Worm (Caenorhabditis elegans): Measurements from ENCODE around the gene R03A10.5.
A peak's percentile ranks its signal among the peaks of the same experiment; 100 is the strongest.

R03A10.5 gene

ce11 chrX:15469957-15470548, 23.5 kb downstream of the R03A10.5 start:
- no peak for TF ChIP-seq ama-1 (optimal IDR thresholded peaks at IDR 0.05)
- no peak for TF ChIP-seq sea-1 (GFP tag; conservative IDR thresholded peaks at IDR 0.05)
- no peak for TF ChIP-seq scrt-1 (GFP tag; IDR thresholded peaks at IDR 0.05)
- no peak for TF ChIP-seq hnd-1 (tag; optimal IDR thresholded peaks at IDR 0.05)

ce11 chrX:15477309-15477708, 30.8 kb downstream of the R03A10.5 start, which contains the start of gene exc-1:
Gene exc-1 (minus strand): TSS chrX:15477409.
- TF ChIP-seq ets-7 (tag; optimal IDR thresholded peaks at IDR 0.05) (no peak), B0310.2 (tag; optimal IDR thresholded peaks at IDR 0.05) (no peak)

- no peak for TF ChIP-seq flt-1 (GFP tag; IDR thresholded peaks at IDR 0.05)
- TF ChIP-seq tbx-11 (GFP tag; IDR thresholded peaks at IDR 0.05): no peak
- TF ChIP-seq ama-1 (optimal IDR thresholded peaks at IDR 0.05): no peak
- no peak for TF ChIP-seq scrt-1 (GFP tag; IDR thresholded peaks at IDR 0.05)
- TF ChIP-seq tbx-37 (GFP tag; conservative IDR thresholded peaks at IDR 0.05): no peak
- TF ChIP-seq F13C5.2 (tag; optimal IDR thresholded peaks at IDR 0.05): no peak
- no peak for TF ChIP-seq hmg-4 (GFP tag; optimal IDR thresholded peaks at IDR 0.05)
- no peak for TF ChIP-seq ets-7 (tag; optimal IDR thresholded peaks at IDR 0.05)
- no peak for TF ChIP-seq hmbx-1 (tag; optimal IDR thresholded peaks at IDR 0.05)
- TF ChIP-seq hnd-1 (tag; optimal IDR thresholded peaks at IDR 0.05): no peak
- TF ChIP-seq tra-4 (tag; optimal IDR thresholded peaks at IDR 0.05): no peak
Measured at ce11 chrX:15478717-15479116, 32.2 kb downstream of the R03A10.5 start, which contains the start of gene gcy-36. Gene gcy-36 (plus strand): TSS chrX:15479017.

ce11 chrX:15485262-15485661, 38.7 kb downstream of the R03A10.5 start:
- TF ChIP-seq flt-1 (GFP tag; IDR thresholded peaks at IDR 0.05): no peak

DNA sequence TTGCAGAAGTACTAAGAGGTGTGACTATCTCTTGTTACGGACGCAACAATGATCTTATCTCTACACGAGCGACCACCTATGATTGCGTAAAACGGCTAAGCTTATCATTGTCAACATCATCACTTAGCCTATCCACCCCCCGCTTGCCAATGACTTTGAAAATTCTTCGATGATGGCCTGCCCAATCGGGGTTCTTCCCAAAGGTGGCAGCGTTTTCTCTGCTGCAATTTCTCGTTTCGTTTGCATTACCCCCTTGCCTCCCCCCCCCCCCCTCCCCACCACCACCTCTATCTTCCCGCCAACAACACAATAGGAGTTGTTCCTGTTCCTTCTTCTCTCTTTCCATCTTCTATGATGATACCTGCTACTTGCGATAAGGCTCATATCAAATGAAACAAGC, 40.6 kb downstream of the R03A10.5 start:
- no peak for TF ChIP-seq flt-1 (GFP tag; IDR thresholded peaks at IDR 0.05)
- no peak for TF ChIP-seq sea-1 (GFP tag; conservative IDR thresholded peaks at IDR 0.05)
- no peak for TF ChIP-seq ceh-36 (tag; optimal IDR thresholded peaks at IDR 0.05)
- no peak for TF ChIP-seq hnd-1 (tag; optimal IDR thresholded peaks at IDR 0.05)
- no peak for TF ChIP-seq tbx-37 (GFP tag; conservative IDR thresholded peaks at IDR 0.05)
- no peak for TF ChIP-seq F13C5.2 (tag; optimal IDR thresholded peaks at IDR 0.05)
- TF ChIP-seq hmbx-1 (tag; optimal IDR thresholded peaks at IDR 0.05): no peak
- TF ChIP-seq ets-7 (tag; optimal IDR thresholded peaks at IDR 0.05): no peak
- no peak for TF ChIP-seq hmg-4 (GFP tag; optimal IDR thresholded peaks at IDR 0.05)
- TF ChIP-seq tbx-11 (GFP tag; IDR thresholded peaks at IDR 0.05): no peak
- no peak for TF ChIP-seq pes-1 (GFP tag; IDR thresholded peaks at IDR 0.05)
- no peak for TF ChIP-seq ceh-13 (GFP tag; optimal IDR thresholded peaks at IDR 0.05)

- no peak for TF ChIP-seq pes-1 (GFP tag; IDR thresholded peaks at IDR 0.05)
- TF ChIP-seq ama-1 (optimal IDR thresholded peaks at IDR 0.05): no peak
- TF ChIP-seq ceh-36 (tag; optimal IDR thresholded peaks at IDR 0.05): no peak
- no peak for TF ChIP-seq hmg-4 (GFP tag; optimal IDR thresholded peaks at IDR 0.05)
- no peak for TF ChIP-seq tbx-37 (GFP tag; conservative IDR thresholded peaks at IDR 0.05)
- TF ChIP-seq hnd-1 (tag; optimal IDR thresholded peaks at IDR 0.05): no peak
- no peak for TF ChIP-seq flt-1 (GFP tag; IDR thresholded peaks at IDR 0.05)
- no peak for TF ChIP-seq tra-4 (tag; optimal IDR thresholded peaks at IDR 0.05)
- no peak for TF ChIP-seq sea-1 (GFP tag; conservative IDR thresholded peaks at IDR 0.05)
- no peak for TF ChIP-seq F13C5.2 (tag; optimal IDR thresholded peaks at IDR 0.05)
- TF ChIP-seq scrt-1 (GFP tag; IDR thresholded peaks at IDR 0.05): no peak
- no peak for TF ChIP-seq ets-7 (tag; optimal IDR thresholded peaks at IDR 0.05)
- TF ChIP-seq ceh-13 (GFP tag; optimal IDR thresholded peaks at IDR 0.05): no peak
- no peak for TF ChIP-seq B0310.2 (tag; optimal IDR thresholded peaks at IDR 0.05)
- TF ChIP-seq aly-1 (tag; optimal IDR thresholded peaks at IDR 0.05): no peak
- no peak for TF ChIP-seq tbx-11 (GFP tag; IDR thresholded peaks at IDR 0.05)
- TF ChIP-seq hmbx-1 (tag; optimal IDR thresholded peaks at IDR 0.05): no peak
Measured at ce11 chrX:15487806-15488205, 41.3 kb downstream of the R03A10.5 start, which contains the start of gene H13N06.2. Gene H13N06.2 (plus strand): TSS chrX:15488106.

ce11 chrX:15491110-15491509, 44.6 kb downstream of the R03A10.5 start:
- no peak for TF ChIP-seq hnd-1 (tag; optimal IDR thresholded peaks at IDR 0.05)
- no peak for TF ChIP-seq sea-1 (GFP tag; conservative IDR thresholded peaks at IDR 0.05)
- TF ChIP-seq ets-7 (tag; optimal IDR thresholded peaks at IDR 0.05): no peak
- no peak for TF ChIP-seq ceh-36 (tag; optimal IDR thresholded peaks at IDR 0.05)
- no peak for TF ChIP-seq ceh-13 (GFP tag; optimal IDR thresholded peaks at IDR 0.05)
- no peak for TF ChIP-seq F13C5.2 (tag; optimal IDR thresholded peaks at IDR 0.05)
- no peak for TF ChIP-seq B0310.2 (tag; optimal IDR thresholded peaks at IDR 0.05)
- TF ChIP-seq aly-1 (tag; optimal IDR thresholded peaks at IDR 0.05): no peak
- TF ChIP-seq hmg-4 (GFP tag; optimal IDR thresholded peaks at IDR 0.05): no peak
- no peak for TF ChIP-seq tbx-37 (GFP tag; conservative IDR thresholded peaks at IDR 0.05)
- no peak for TF ChIP-seq pes-1 (GFP tag; IDR thresholded peaks at IDR 0.05)
- TF ChIP-seq tbx-11 (GFP tag; IDR thresholded peaks at IDR 0.05): no peak
- TF ChIP-seq ama-1 (optimal IDR thresholded peaks at IDR 0.05): no peak
- TF ChIP-seq flt-1 (GFP tag; IDR thresholded peaks at IDR 0.05): no peak
- TF ChIP-seq scrt-1 (GFP tag; IDR thresholded peaks at IDR 0.05): no peak
- TF ChIP-seq hmbx-1 (tag; optimal IDR thresholded peaks at IDR 0.05): no peak
- TF ChIP-seq tra-4 (tag; optimal IDR thresholded peaks at IDR 0.05): no peak

- peak; percentile 62; the same call in 1 of the 2 replicates for TF ChIP-seq tbx-37 (GFP tag; conservative IDR thresholded peaks at IDR 0.05)
- no peak for TF ChIP-seq hnd-1 (tag; optimal IDR thresholded peaks at IDR 0.05)
- TF ChIP-seq flt-1 (GFP tag; IDR thresholded peaks at IDR 0.05): no peak; the same call in 1 of the 2 replicates
- no peak for TF ChIP-seq hmbx-1 (tag; optimal IDR thresholded peaks at IDR 0.05)
- no peak for TF ChIP-seq ets-7 (tag; optimal IDR thresholded peaks at IDR 0.05)
- 0 out of 2 replicates have a peak, but pooled peaks have one; percentile 22 for TF ChIP-seq scrt-1 (GFP tag; IDR thresholded peaks at IDR 0.05)
- TF ChIP-seq aly-1 (tag; optimal IDR thresholded peaks at IDR 0.05): no peak
- peak; percentile 77 for TF ChIP-seq F13C5.2 (tag; optimal IDR thresholded peaks at IDR 0.05)
- no peak for TF ChIP-seq ama-1 (optimal IDR thresholded peaks at IDR 0.05)
- TF ChIP-seq B0310.2 (tag; optimal IDR thresholded peaks at IDR 0.05): peak; percentile 3
- peak; percentile 53; the same call in 1 of the 2 replicates for TF ChIP-seq sea-1 (GFP tag; conservative IDR thresholded peaks at IDR 0.05)
- TF ChIP-seq ceh-36 (tag; optimal IDR thresholded peaks at IDR 0.05): no peak
- peak; percentile 57 for TF ChIP-seq hmg-4 (GFP tag; optimal IDR thresholded peaks at IDR 0.05)
- peak; percentile 66; the same call in 1 of the 2 replicates for TF ChIP-seq tbx-11 (GFP tag; IDR thresholded peaks at IDR 0.05)
- no peak for TF ChIP-seq tra-4 (tag; optimal IDR thresholded peaks at IDR 0.05)
- no peak for TF ChIP-seq ceh-13 (GFP tag; optimal IDR thresholded peaks at IDR 0.05)
Measured at ce11 chrX:15492759-15493158, 46.2 kb downstream of the R03A10.5 start.
